Worm (Caenorhabditis elegans) whole organism, L1 larva: Measurements from ENCODE around the gene T10G3.1.

Experiments
- C16A3.4 ChIP-seq: fragments of 150-350 bp; optimal IDR thresholded peaks from 2 replicates; lab custom pipeline; 2014; ENCODE audit warnings: missing biosample characterization, missing genetic modification characterization
- C34B4.2 ChIP-seq: sonication (generic microtip); optimal IDR thresholded peaks from 2 replicates; lab custom pipeline; 2017; ENCODE audit warnings: mild to moderate bottlenecking, missing genetic modification characterization, missing compliant biosample characterization
- F16B12.6 ChIP-seq: fragments of 150-350 bp; optimal IDR thresholded peaks from 2 replicates; lab custom pipeline; 2014; ENCODE audit warnings: missing biosample characterization, missing genetic modification characterization
- aha-1 ChIP-seq: fragments of 150-350 bp; optimal IDR thresholded peaks from 2 replicates; lab custom pipeline; 2014; ENCODE audit warnings: missing biosample characterization, missing genetic modification characterization
- blmp-1 ChIP-seq: fragments of 150-350 bp; optimal IDR thresholded peaks from 2 replicates; lab custom pipeline; 2014; ENCODE audit warnings: missing biosample characterization, missing genetic modification characterization
- ceh-8 ChIP-seq: fragments of 200-800 bp; sonication (Bioruptor generic); optimal IDR thresholded peaks from 2 replicates; lab custom pipeline; 2018; ENCODE audit warnings: mild to moderate bottlenecking, missing genetic modification characterization, moderate library complexity, missing compliant biosample characterization
- ceh-82 ChIP-seq, 3 experiments: fragments of 150-350 bp in 1 of 3; sonication (generic microtip) in 2 of 3; optimal IDR thresholded peaks; 2 replicates each; lab custom pipeline; 2014 to 2017; ENCODE audit warnings: missing biosample characterization in 3 of 3, missing genetic modification characterization in 3 of 3
- ceh-88 ChIP-seq: fragments of 200-800 bp; sonication (Bioruptor generic); IDR thresholded peaks from 2 replicates; pipeline ENCODE4 v1.3.6; 2022; ENCODE audit warnings: missing genetic modification characterization, missing compliant biosample characterization
- ces-1 ChIP-seq: fragments of 150-350 bp; optimal IDR thresholded peaks from 2 replicates; lab custom pipeline; 2014; ENCODE audit warnings: missing biosample characterization, missing genetic modification reagents, missing genetic modification characterization
- dpl-1 ChIP-seq, 3 experiments: fragments of 150-350 bp in 2 of 3; sonication (generic microtip) in 1 of 3; optimal IDR thresholded peaks; 2 replicates each; lab custom pipeline; 2014 to 2017; ENCODE audit warnings: missing biosample characterization in 3 of 3, missing genetic modification characterization in 3 of 3, missing genetic modification reagents in 3 of 3
- efl-3 ChIP-seq: fragments of 200-800 bp; sonication (Bioruptor generic); optimal IDR thresholded peaks from 2 replicates; lab custom pipeline; 2018; ENCODE audit warnings: mild to moderate bottlenecking, missing genetic modification characterization, missing compliant biosample characterization
- elt-2 ChIP-seq: sonication (generic microtip); optimal IDR thresholded peaks from 2 replicates; lab custom pipeline; 2016; ENCODE audit warnings: missing genetic modification characterization, mild to moderate bottlenecking, inconsistent platforms, missing compliant biosample characterization, missing genetic modification reagents
- elt-3 ChIP-seq, 6 experiments: fragments of 150-350 bp in 1 of 6; sonication (generic microtip); optimal IDR thresholded peaks; 2 replicates each; lab custom pipeline; 2017 to 2018; ENCODE audit warnings: missing biosample characterization in 6 of 6, missing genetic modification characterization in 6 of 6, inconsistent platforms in 1 of 6
- ets-5 ChIP-seq: fragments of 200-800 bp; sonication (Bioruptor generic); IDR thresholded peaks from 2 replicates; pipeline ENCODE4 v1.3.6; 2022; ENCODE audit warnings: missing genetic modification characterization, missing compliant biosample characterization
- fkh-4 ChIP-seq: sonication (generic microtip); optimal IDR thresholded peaks from 2 replicates; lab custom pipeline; 2016; ENCODE audit warnings: missing compliant biosample characterization, missing genetic modification characterization, borderline replicate concordance
- fkh-8 ChIP-seq: sonication (generic microtip); optimal IDR thresholded peaks from 2 replicates; lab custom pipeline; 2016; ENCODE audit warnings: mild to moderate bottlenecking, missing genetic modification characterization, missing compliant biosample characterization
- fos-1 ChIP-seq: fragments of 150-350 bp; optimal IDR thresholded peaks from 2 replicates; lab custom pipeline; 2014; ENCODE audit warnings: missing biosample characterization, missing genetic modification characterization
- grh-1 ChIP-seq: fragments of 200-800 bp; sonication (Bioruptor generic); IDR thresholded peaks from 2 replicates; pipeline ENCODE4 v1.3.6; 2022; ENCODE audit warnings: missing genetic modification reagents, missing genetic modification characterization, missing compliant biosample characterization
- hlh-17 ChIP-seq: fragments of 200-800 bp; sonication (Bioruptor generic); optimal IDR thresholded peaks from 2 replicates; lab custom pipeline; 2018; ENCODE audit warnings: missing genetic modification characterization, mild to moderate bottlenecking, missing compliant biosample characterization, moderate library complexity, borderline replicate concordance
- hpl-2 ChIP-seq: fragments of 150-350 bp; optimal IDR thresholded peaks from 2 replicates; lab custom pipeline; 2014; ENCODE audit warnings: missing biosample characterization, missing genetic modification reagents, missing genetic modification characterization
- isw-1 ChIP-seq: fragments of 200-800 bp; sonication (Bioruptor generic); IDR thresholded peaks from 2 replicates; pipeline ENCODE4 v1.3.6; 2022; ENCODE audit warnings: missing genetic modification characterization, missing compliant biosample characterization
- lin-13 ChIP-seq: fragments of 150-350 bp; optimal IDR thresholded peaks from 2 replicates; lab custom pipeline; 2014; ENCODE audit warnings: missing biosample characterization, missing genetic modification reagents, missing genetic modification characterization
- lin-14 ChIP-seq: fragments of 200-800 bp; sonication (Bioruptor generic); optimal IDR thresholded peaks from 2 replicates; lab custom pipeline; 2018; ENCODE audit warnings: mild to moderate bottlenecking, missing genetic modification characterization, moderate library complexity, missing compliant biosample characterization
- lin-15B ChIP-seq: fragments of 150-350 bp; sonication (generic microtip); optimal IDR thresholded peaks from 3 replicates; lab custom pipeline; 2014; ENCODE audit warnings: missing biosample characterization, missing genetic modification characterization
- lin-35 ChIP-seq, 2 experiments: fragments of 150-350 bp; optimal IDR thresholded peaks; 2 replicates each; lab custom pipeline; 2014; ENCODE audit warnings: missing biosample characterization in 2 of 2, missing genetic modification characterization in 2 of 2, missing genetic modification reagents in 2 of 2
- lin-39 ChIP-seq: fragments of 150-350 bp; optimal IDR thresholded peaks from 2 replicates; lab custom pipeline; 2014; ENCODE audit warnings: missing biosample characterization, missing genetic modification reagents, missing genetic modification characterization
- lsy-2 ChIP-seq, 2 experiments: fragments of 150-350 bp; optimal IDR thresholded peaks; 2 replicates each; lab custom pipeline; 2014; ENCODE audit warnings: missing biosample characterization in 2 of 2, missing genetic modification characterization in 2 of 2
- mab-9 ChIP-seq: fragments of 200-800 bp; sonication (Bioruptor generic); IDR thresholded peaks from 2 replicates; pipeline ENCODE4 v1.3.6; 2022; ENCODE audit warnings: missing genetic modification reagents, missing genetic modification characterization, missing compliant biosample characterization
- mdl-1 ChIP-seq, 2 experiments: fragments of 150-350 bp; optimal IDR thresholded peaks; 2 replicates each; lab custom pipeline; 2014 to 2017; ENCODE audit warnings: missing biosample characterization in 2 of 2, missing genetic modification characterization in 2 of 2, inconsistent platforms in 1 of 2
- nhr-11 ChIP-seq: fragments of 150-350 bp; optimal IDR thresholded peaks from 2 replicates; lab custom pipeline; 2014; ENCODE audit warnings: missing biosample characterization, missing genetic modification characterization
- nhr-12 ChIP-seq: sonication (generic microtip); optimal IDR thresholded peaks from 2 replicates; lab custom pipeline; 2017; ENCODE audit warnings: missing biosample characterization, missing genetic modification characterization
- nhr-237 ChIP-seq: fragments of 150-350 bp; optimal IDR thresholded peaks from 2 replicates; lab custom pipeline; 2014; ENCODE audit warnings: missing biosample characterization, missing genetic modification characterization
- nhr-28 ChIP-seq: fragments of 150-350 bp; optimal IDR thresholded peaks from 2 replicates; lab custom pipeline; 2014; ENCODE audit warnings: missing biosample characterization, missing genetic modification characterization
- nhr-71 ChIP-seq: sonication (generic microtip); optimal IDR thresholded peaks from 2 replicates; lab custom pipeline; 2016; ENCODE audit warnings: mild to moderate bottlenecking, missing genetic modification characterization, moderate library complexity, missing compliant biosample characterization
- nhr-77 ChIP-seq: fragments of 150-350 bp; optimal IDR thresholded peaks from 2 replicates; lab custom pipeline; 2014; ENCODE audit warnings: missing biosample characterization, missing genetic modification characterization
- nhr-84 ChIP-seq: sonication (generic microtip); optimal IDR thresholded peaks from 2 replicates; lab custom pipeline; 2017; ENCODE audit warnings: missing biosample characterization, missing genetic modification characterization
- nhr-85 ChIP-seq: sonication (generic microtip); peaks from one replicate; lab custom pipeline; 2016; ENCODE audit warnings: missing genetic modification characterization, inconsistent platforms, missing compliant biosample characterization
- nhr-90 ChIP-seq: sonication (generic microtip); optimal IDR thresholded peaks from 2 replicates; lab custom pipeline; 2016; ENCODE audit warnings: mild to moderate bottlenecking, missing genetic modification characterization, missing compliant biosample characterization; ENCODE audit not compliant: poor library complexity
- pag-3 ChIP-seq: sonication (generic microtip); optimal IDR thresholded peaks from 2 replicates; lab custom pipeline; 2017; ENCODE audit warnings: missing genetic modification characterization, mild to moderate bottlenecking, missing compliant biosample characterization, antibody characterized with exemption, borderline replicate concordance; ENCODE audit not compliant: insufficient read depth
- rnt-1 ChIP-seq: sonication (generic microtip); optimal IDR thresholded peaks from 2 replicates; lab custom pipeline; 2016; ENCODE audit warnings: mild to moderate bottlenecking, missing genetic modification characterization, moderate library complexity, missing compliant biosample characterization
- snu-23 ChIP-seq: sonication (generic microtip); optimal IDR thresholded peaks from 2 replicates; lab custom pipeline; 2016; ENCODE audit warnings: missing genetic modification characterization, missing compliant biosample characterization
- sptf-1 ChIP-seq: fragments of 150-350 bp; optimal IDR thresholded peaks from 2 replicates; lab custom pipeline; 2014; ENCODE audit warnings: missing biosample characterization, missing genetic modification characterization
- sup-37 ChIP-seq: fragments of 200-800 bp; sonication (Bioruptor generic); optimal IDR thresholded peaks from 2 replicates; lab custom pipeline; 2018; ENCODE audit warnings: mild to moderate bottlenecking, missing genetic modification characterization, missing compliant biosample characterization
- swsn-7 ChIP-seq: sonication (generic microtip); optimal IDR thresholded peaks from 2 replicates; lab custom pipeline; 2016; ENCODE audit warnings: missing genetic modification characterization, missing compliant biosample characterization
- tlp-1 ChIP-seq: fragments of 150-350 bp; optimal IDR thresholded peaks from 2 replicates; lab custom pipeline; 2014; ENCODE audit warnings: missing biosample characterization, missing genetic modification characterization
- unc-130 ChIP-seq: fragments of 150-350 bp; optimal IDR thresholded peaks from 2 replicates; lab custom pipeline; 2017; ENCODE audit warnings: missing biosample characterization, missing genetic modification characterization, inconsistent platforms
- unc-62 ChIP-seq: fragments of 150-350 bp; optimal IDR thresholded peaks from 2 replicates; lab custom pipeline; 2014; ENCODE audit warnings: missing biosample characterization, missing genetic modification reagents, missing genetic modification characterization
- unc-86 ChIP-seq: sonication (generic microtip); optimal IDR thresholded peaks from 2 replicates; lab custom pipeline; 2016; ENCODE audit warnings: missing genetic modification characterization, missing compliant biosample characterization
- xbp-1 ChIP-seq: sonication (generic microtip); optimal IDR thresholded peaks from 2 replicates; lab custom pipeline; 2016; ENCODE audit warnings: missing genetic modification characterization, missing compliant biosample characterization
- zag-1 ChIP-seq: fragments of 150-350 bp; optimal IDR thresholded peaks from 2 replicates; lab custom pipeline; 2014; ENCODE audit warnings: missing biosample characterization, missing genetic modification characterization
- zip-4 ChIP-seq: fragments of 200-800 bp; sonication (Bioruptor generic); optimal IDR thresholded peaks from 2 replicates; lab custom pipeline; 2018; ENCODE audit warnings: mild to moderate bottlenecking, missing genetic modification characterization, moderate library complexity, missing compliant biosample characterization

The T10G3.1 gene

ce11 chrV:13459323-13459722 is 14.2 kb downstream of the T10G3.1 start, which contains the start of gene bath-39 (continued):
- peak in 1 of 2 experiments; percentile 40 for TF ChIP-seq lsy-2 (tag; optimal IDR thresholded peaks at IDR 0.05; lab: Kevin White, UChicago)
- TF ChIP-seq nhr-85 (tag; lab: Kevin White, UChicago) = no peak
- no peak for TF ChIP-seq zag-1 (tag; lab: Kevin White, UChicago)
- TF ChIP-seq ceh-8 = no peak
- TF ChIP-seq xbp-1 = no peak
- TF ChIP-seq tlp-1 (tag; lab: Kevin White, UChicago) = no peak
- TF ChIP-seq fos-1 (tag; lab: Kevin White, UChicago) = no peak
- no peak for TF ChIP-seq efl-3 (GFP tag; lab: Kevin White, UChicago)
- TF ChIP-seq zip-4 = no peak
- TF ChIP-seq mab-9 (GFP tag; lab: Robert Waterston, UW) = no peak
- TF ChIP-seq lin-13 (GFP tag; lab: Kevin White, UChicago) = no peak
- TF ChIP-seq lin-39 = no peak
- TF ChIP-seq hpl-2 (GFP tag; lab: Kevin White, UChicago) = no peak
- no peak for TF ChIP-seq aha-1 (tag; lab: Kevin White, UChicago)
- TF ChIP-seq isw-1 (GFP tag; lab: Robert Waterston, UW) = no peak
- TF ChIP-seq nhr-28 (tag; lab: Kevin White, UChicago) = no peak
- no peak for TF ChIP-seq swsn-7 (tag; lab: Kevin White, UChicago)
- TF ChIP-seq nhr-84 (tag; lab: Kevin White, UChicago) = no peak
- no peak for TF ChIP-seq C34B4.2 (tag; lab: Kevin White, UChicago)
- TF ChIP-seq nhr-11 (tag; lab: Kevin White, UChicago) = no peak
- no peak for TF ChIP-seq ceh-88
- no peak for TF ChIP-seq ces-1 (GFP tag; lab: Kevin White, UChicago)
- TF ChIP-seq nhr-237 (tag; lab: Kevin White, UChicago) = no peak
- TF ChIP-seq nhr-77 (tag; lab: Kevin White, UChicago) = no peak
- TF ChIP-seq ceh-82 (tag; optimal IDR thresholded peaks at IDR 0.05; lab: Kevin White, UChicago) = no peak
- TF ChIP-seq unc-62 (GFP tag; lab: Kevin White, UChicago) = no peak
- peak; percentile 1 for TF ChIP-seq lin-15B (tag; lab: Kevin White, UChicago)
- no peak for TF ChIP-seq sup-37
- TF ChIP-seq unc-86 (tag; lab: Kevin White, UChicago) = no peak
- TF ChIP-seq nhr-90 (tag; lab: Kevin White, UChicago) = no peak
- peak; percentile 18 to 35 for TF ChIP-seq lin-35 (GFP tag; optimal IDR thresholded peaks at IDR 0.05; lab: Kevin White, UChicago)
- TF ChIP-seq fkh-4 = no peak
- no peak for TF ChIP-seq pag-3 (tag; lab: Kevin White, UChicago)
- TF ChIP-seq C16A3.4 (tag; lab: Kevin White, UChicago) = no peak
- no peak for TF ChIP-seq unc-130 (tag; lab: Kevin White, UChicago)
- no peak for TF ChIP-seq nhr-12 (tag; lab: Kevin White, UChicago)
- no peak for TF ChIP-seq sptf-1 (tag; lab: Kevin White, UChicago)
- no peak for TF ChIP-seq elt-3 (tag; optimal IDR thresholded peaks at IDR 0.05; lab: Kevin White, UChicago)
- TF ChIP-seq lin-14 (GFP tag; lab: Kevin White, UChicago) = no peak
- peak; percentile 81 for TF ChIP-seq F16B12.6
- TF ChIP-seq elt-2 (tag; lab: Kevin White, UChicago) = no peak

- peak; percentile 47 for TF ChIP-seq unc-130 (tag; lab: Kevin White, UChicago)
- no peak for TF ChIP-seq lin-14 (GFP tag; lab: Kevin White, UChicago)
- no peak for TF ChIP-seq nhr-28 (tag; lab: Kevin White, UChicago)
- peak; percentile 90 for TF ChIP-seq F16B12.6
- no peak for TF ChIP-seq C34B4.2 (tag; lab: Kevin White, UChicago)
- TF ChIP-seq pag-3 (tag; lab: Kevin White, UChicago) = no peak
- TF ChIP-seq nhr-84 (tag; lab: Kevin White, UChicago) = no peak
- peak; percentile 26 to 59 for TF ChIP-seq lin-35 (GFP tag; optimal IDR thresholded peaks at IDR 0.05; lab: Kevin White, UChicago)
- no peak for TF ChIP-seq unc-86 (tag; lab: Kevin White, UChicago)
- TF ChIP-seq hlh-17 (GFP tag; lab: Kevin White, UChicago) = no peak
- no peak for TF ChIP-seq fkh-8 (tag; lab: Kevin White, UChicago)
- peak; percentile 26 for TF ChIP-seq blmp-1
- TF ChIP-seq ets-5 = no peak
- peak; percentile 20 to 45 for TF ChIP-seq lsy-2 (tag; optimal IDR thresholded peaks at IDR 0.05; lab: Kevin White, UChicago)
- TF ChIP-seq ceh-82 (tag; optimal IDR thresholded peaks at IDR 0.05; lab: Kevin White, UChicago) = peak in 1 of 3 experiments; percentile 8
- no peak for TF ChIP-seq grh-1 (GFP tag; lab: Robert Waterston, UW)
- peak in 2 of 3 experiments; percentile 55 to 61 for TF ChIP-seq dpl-1 (GFP tag; optimal IDR thresholded peaks at IDR 0.05; lab: Kevin White, UChicago)
- TF ChIP-seq mdl-1 (tag; optimal IDR thresholded peaks at IDR 0.05; lab: Kevin White, UChicago) = peak in 1 of 2 experiments; percentile 2
- TF ChIP-seq nhr-71 (tag; lab: Kevin White, UChicago) = peak; percentile 25
- peak; percentile 47 for TF ChIP-seq snu-23 (GFP tag; lab: Kevin White, UChicago)
- TF ChIP-seq rnt-1 (tag; lab: Kevin White, UChicago) = peak; percentile 29
Observed at ce11 chrV:13457858-13458257, 15.6 kb downstream of the T10G3.1 start, which contains the start of gene F25H9.2. Gene F25H9.2, plus strand, starts transcription at chrV:13458083.
